Fruit fly (Drosophila melanogaster) whole organism, pupa: ENCODE measurements around the gene Mst85C.

Experiments used
- CG15710 ChIP-seq: fragments of 200-800 bp; sonication (Bioruptor generic); optimal IDR thresholded peaks from 2 replicates; lab custom pipeline; 2018; ENCODE audit warnings: missing biosample characterization, mild to moderate bottlenecking, missing genetic modification characterization, moderate library complexity
- D1 ChIP-seq: fragments of 200-800 bp; sonication (Bioruptor generic); optimal IDR thresholded peaks from 2 replicates; lab custom pipeline; 2018; ENCODE audit warnings: missing biosample characterization, mild to moderate bottlenecking, missing genetic modification characterization, moderate library complexity

dm6 chr3R:9007258-9007657 is 41.2 kb upstream of the Mst85C start:
- no peak for TF ChIP-seq D1 (tag; lab: Kevin White, UChicago)
- TF ChIP-seq CG15710 = no peak
